Worm (Caenorhabditis elegans): Measurements from ENCODE around the gene C06B8.7.

C06B8.7 gene

DNA sequence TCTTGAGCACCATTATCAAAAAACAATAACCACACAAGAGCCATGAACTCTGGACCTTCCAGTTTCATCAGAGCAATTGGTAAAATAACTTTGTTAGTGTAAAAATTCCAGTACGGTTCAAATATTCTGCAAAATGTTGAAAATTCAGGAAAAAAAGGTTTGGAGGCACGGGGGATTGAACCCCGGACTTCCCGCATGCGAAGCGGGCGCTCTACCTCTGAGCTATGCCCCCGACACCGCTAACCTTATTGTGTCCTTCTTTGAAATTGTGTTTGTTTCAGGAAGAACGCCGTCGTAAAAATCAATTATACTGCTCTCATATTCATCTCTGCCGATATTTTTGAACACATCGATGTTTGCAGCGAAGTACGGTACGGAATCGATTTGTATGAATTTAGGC lies 18.7 kb upstream of the C06B8.7 start (continued):
- TF ChIP-seq let-607 (tag; optimal IDR thresholded peaks at IDR 0.05) (peak in 1 of 2 experiments; percentile 4), dpff-1 (tag; optimal IDR thresholded peaks at IDR 0.05) (no peak)

DNA sequence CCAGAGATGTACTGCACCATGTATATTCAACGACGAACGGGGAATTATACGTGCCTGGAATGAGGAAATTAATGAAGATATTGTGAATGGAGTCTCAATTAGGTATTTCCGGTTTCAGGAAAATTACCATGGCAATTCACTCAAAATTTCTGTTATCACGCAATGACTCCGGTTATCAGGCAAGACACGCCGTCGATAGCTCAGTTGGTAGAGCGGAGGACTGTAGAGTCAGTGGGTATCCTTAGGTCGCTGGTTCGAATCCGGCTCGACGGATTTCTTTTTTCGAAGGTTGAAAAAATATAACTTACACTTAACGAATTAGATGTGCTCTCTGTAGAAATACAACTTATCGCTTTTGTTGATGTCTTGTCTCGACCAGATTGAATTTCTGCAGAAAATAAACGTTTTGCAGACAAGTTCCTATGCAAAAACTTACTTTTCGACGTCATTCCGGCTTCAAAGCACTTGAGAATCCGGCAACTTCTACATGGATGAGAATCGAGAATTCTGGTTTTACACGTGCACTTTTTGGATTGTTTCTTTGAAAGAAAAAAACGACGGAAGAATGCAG lies 17.9 kb upstream of the C06B8.7 start:
- TF ChIP-seq akir-1 (GFP tag; optimal IDR thresholded peaks at IDR 0.05), result no peak
- TF ChIP-seq him-1 (tag; optimal IDR thresholded peaks at IDR 0.05), result peak; percentile 57
- no peak for TF ChIP-seq lir-1 (GFP tag; conservative IDR thresholded peaks at IDR 0.05)
- no peak for TF ChIP-seq mel-28 (tag; optimal IDR thresholded peaks at IDR 0.05; ENCODE audit: borderline replicate concordance)
- 0 out of 2 replicates have a peak, but pooled peaks have one; percentile 42 for TF ChIP-seq hsf-1 (GFP tag; IDR thresholded peaks at IDR 0.05)
- TF ChIP-seq somi-1 (GFP tag; optimal IDR thresholded peaks at IDR 0.05), result no peak
- TF ChIP-seq gei-17 (GFP tag; optimal IDR thresholded peaks at IDR 0.05), result no peak
- no peak for TF ChIP-seq madf-3 (GFP tag; IDR thresholded peaks at IDR 0.05)
- TF ChIP-seq mcd-1 (GFP tag; IDR thresholded peaks at IDR 0.05), result no peak
- no peak for TF ChIP-seq lag-1 (GFP tag; IDR thresholded peaks at IDR 0.05)
- no peak for TF ChIP-seq sdz-38 (tag; optimal IDR thresholded peaks at IDR 0.05)
- no peak for TF ChIP-seq Y56A3A.18 (GFP tag; IDR thresholded peaks at IDR 0.05)
- TF ChIP-seq attf-5 (GFP tag; optimal IDR thresholded peaks at IDR 0.05), result no peak
- TF ChIP-seq lin-26 (GFP tag; IDR thresholded peaks at IDR 0.05), result peak; percentile 72
- TF ChIP-seq hmg-1.2 (GFP tag; IDR thresholded peaks at IDR 0.05), result peak; percentile 28
- peak; percentile 60 for TF ChIP-seq rpc-1 (optimal IDR thresholded peaks at IDR 0.05)
- TF ChIP-seq rpc-1 (tag; optimal IDR thresholded peaks at IDR 0.05), result peak; percentile 76
- no peak for TF ChIP-seq nfya-1 (tag; optimal IDR thresholded peaks at IDR 0.05; ENCODE audit: borderline replicate concordance, insufficient read depth)
- peak; percentile 53 for TF ChIP-seq B0261.1 (tag; optimal IDR thresholded peaks at IDR 0.05)
- TF ChIP-seq ztf-28 (GFP tag; IDR thresholded peaks at IDR 0.05), result no peak
- TF ChIP-seq ztf-18 (tag; optimal IDR thresholded peaks at IDR 0.05), result peak; percentile 29
- no peak for TF ChIP-seq repo-1 (tag; optimal IDR thresholded peaks at IDR 0.05)
- no peak for TF ChIP-seq zfh-2 (GFP tag; conservative IDR thresholded peaks at IDR 0.05)
- peak; percentile 59 for TF ChIP-seq die-1 (tag; optimal IDR thresholded peaks at IDR 0.05)
- peak; percentile 40 for TF ChIP-seq D2030.7 (GFP tag; IDR thresholded peaks at IDR 0.05)
- TF ChIP-seq rcor-1 (GFP tag; IDR thresholded peaks at IDR 0.05), result peak; percentile 26; the same call in 1 of the 2 replicates
- no peak for TF ChIP-seq ztf-3 (GFP tag; optimal IDR thresholded peaks at IDR 0.05)
- TF ChIP-seq nhr-90 (tag; optimal IDR thresholded peaks at IDR 0.05), result peak; percentile 52
- peak; percentile 40; the same call in 1 of the 2 replicates for TF ChIP-seq madf-6 (GFP tag; IDR thresholded peaks at IDR 0.05)
- TF ChIP-seq ama-1 (optimal IDR thresholded peaks at IDR 0.05), result no peak
- TF ChIP-seq ama-1 (GFP tag; optimal IDR thresholded peaks at IDR 0.05), result peak in 1 of 2 experiments; percentile 47
- TF ChIP-seq C17E4.6 (GFP tag; IDR thresholded peaks at IDR 0.05), result no peak
- peak; percentile 86 for TF ChIP-seq tbp1 (GFP tag; optimal IDR thresholded peaks at IDR 0.05)
- no peak for TF ChIP-seq Y79H2A.3 (GFP tag; conservative IDR thresholded peaks at IDR 0.05)
- no peak for TF ChIP-seq Y67H2A.10 (GFP tag; conservative IDR thresholded peaks at IDR 0.05)
- no peak for TF ChIP-seq F55B11.4 (tag; optimal IDR thresholded peaks at IDR 0.05; ENCODE audit: borderline replicate concordance, insufficient read depth)
- no peak for TF ChIP-seq nhr-120 (GFP tag; IDR thresholded peaks at IDR 0.05)
- TF ChIP-seq snpc-4 (GFP tag; optimal IDR thresholded peaks at IDR 0.05), result peak; percentile 11
- no peak for TF ChIP-seq snpc-4 (tag; optimal IDR thresholded peaks at IDR 0.05)
- no peak for TF ChIP-seq mes-4 (tag; optimal IDR thresholded peaks at IDR 0.05)
- no peak for TF ChIP-seq K11D2.4 (GFP tag; IDR thresholded peaks at IDR 0.05)
- TF ChIP-seq tbx-9 (tag; optimal IDR thresholded peaks at IDR 0.05; ENCODE audit: borderline replicate concordance), result no peak
